Fruit fly (Drosophila melanogaster): ENCODE data around the gene CG17364.

Gene CG17364

DNA sequence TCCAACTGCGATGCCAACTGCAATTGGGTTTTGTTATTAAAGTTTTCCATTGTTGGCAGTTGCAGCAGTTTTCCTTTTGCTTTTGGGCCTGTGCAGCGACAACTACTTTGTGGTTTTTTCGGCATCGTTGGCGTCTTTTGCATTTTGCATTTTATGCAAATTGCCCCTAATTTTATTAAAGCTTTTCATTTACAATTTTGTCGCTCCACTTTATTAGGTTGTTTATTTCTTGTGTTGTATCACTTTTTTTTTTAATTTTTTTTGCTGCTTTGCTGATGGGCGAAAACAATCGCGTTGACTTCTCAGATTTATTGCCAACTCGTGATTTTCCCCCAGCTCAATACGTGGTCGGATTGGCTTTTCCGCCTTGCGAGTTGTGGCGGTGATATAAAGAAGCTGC is 35.4 kb downstream of the CG17364 start:
- no peak for TF ChIP-seq noc (tag; optimal IDR thresholded peaks at IDR 0.05)

DNA sequence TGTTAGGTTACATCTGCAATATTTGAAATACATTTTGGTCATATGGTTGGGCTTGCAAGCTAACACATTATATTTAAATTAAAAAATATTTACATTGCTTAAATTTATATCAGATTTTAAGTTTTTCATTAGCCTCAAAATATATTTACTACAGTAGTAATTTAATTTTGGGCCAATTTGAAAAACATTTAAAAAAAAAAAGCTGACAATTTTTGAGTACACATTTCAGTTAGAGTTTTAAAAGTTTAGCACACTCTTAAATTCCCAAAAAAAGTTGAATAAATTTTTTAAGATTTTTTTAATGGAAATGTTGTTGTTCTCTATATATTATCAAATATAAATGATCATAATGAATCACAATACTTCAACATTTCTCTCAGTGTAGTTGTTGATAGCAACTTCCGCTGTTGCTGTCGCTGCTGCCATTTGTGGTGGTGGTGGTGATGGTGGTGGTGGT is 36.0 kb downstream of the CG17364 start:
- peak; percentile 54 for TF ChIP-seq noc (tag; optimal IDR thresholded peaks at IDR 0.05)

DNA sequence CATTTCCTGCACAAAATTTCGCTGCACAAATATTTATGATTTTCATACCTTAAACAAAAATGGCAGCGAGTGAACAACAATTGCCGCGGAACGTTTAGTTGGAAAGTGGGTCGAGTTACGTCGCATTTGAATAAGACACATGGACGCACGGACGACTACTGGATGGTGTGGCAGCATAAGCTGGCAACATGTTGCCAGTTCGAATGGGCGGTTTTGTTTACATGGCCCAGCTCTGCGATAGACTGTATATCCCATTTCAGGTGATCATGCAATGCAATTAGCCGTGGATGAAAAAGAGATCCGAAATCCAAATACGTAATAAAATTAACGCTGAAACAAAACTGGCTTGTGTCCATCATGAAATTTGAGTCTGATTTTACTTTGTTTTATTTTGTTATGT is 36.5 kb downstream of the CG17364 start:
- no peak for TF ChIP-seq noc (tag; optimal IDR thresholded peaks at IDR 0.05)

DNA sequence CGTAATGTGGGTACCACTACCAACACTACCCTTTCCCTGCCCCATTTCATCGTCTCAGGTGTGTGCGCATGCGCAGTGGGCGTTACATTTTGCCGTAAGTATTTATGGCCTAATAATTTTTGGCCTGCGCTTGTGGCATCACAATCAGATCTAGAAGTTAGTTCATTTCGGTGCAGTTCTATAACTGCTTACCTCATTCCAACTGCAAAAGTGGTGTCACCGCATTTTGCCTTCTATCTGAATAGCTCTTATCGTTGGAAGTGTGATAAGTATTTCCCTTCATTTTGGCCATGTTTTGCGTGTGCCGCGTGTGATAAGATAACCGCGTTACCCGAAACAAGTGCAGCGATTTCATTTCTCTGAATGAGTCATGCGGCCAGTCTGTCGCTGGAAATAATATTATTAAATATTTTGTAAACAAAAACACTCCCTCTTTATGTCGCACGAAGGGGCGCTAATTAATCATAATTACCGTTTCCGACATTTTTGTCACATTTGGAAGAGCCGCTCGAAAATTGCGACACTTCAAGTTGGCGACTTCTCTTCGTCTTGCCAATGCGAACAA is 40.6 kb downstream of the CG17364 start:
- no peak for TF ChIP-seq noc (tag; optimal IDR thresholded peaks at IDR 0.05)

DNA sequence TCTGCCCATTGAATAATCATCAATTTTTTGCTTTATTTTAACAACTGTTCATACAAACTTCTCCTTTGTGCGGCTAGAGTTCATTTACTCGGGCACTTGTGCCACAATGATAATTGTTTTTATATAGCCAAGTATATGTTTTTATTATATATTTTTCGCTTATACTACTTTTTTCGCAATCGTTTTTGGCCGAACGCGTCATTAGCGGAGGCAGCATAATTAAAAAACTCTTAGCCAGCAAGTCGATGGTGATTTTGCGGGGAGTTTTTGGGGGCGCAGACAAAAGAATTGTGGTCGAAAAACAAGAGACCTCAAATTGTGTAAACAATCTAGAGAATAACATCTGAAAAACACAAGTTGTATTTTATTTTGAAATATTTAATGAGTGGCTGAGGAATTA is 41.6 kb downstream of the CG17364 start:
- no peak for TF ChIP-seq noc (tag; optimal IDR thresholded peaks at IDR 0.05)

DNA sequence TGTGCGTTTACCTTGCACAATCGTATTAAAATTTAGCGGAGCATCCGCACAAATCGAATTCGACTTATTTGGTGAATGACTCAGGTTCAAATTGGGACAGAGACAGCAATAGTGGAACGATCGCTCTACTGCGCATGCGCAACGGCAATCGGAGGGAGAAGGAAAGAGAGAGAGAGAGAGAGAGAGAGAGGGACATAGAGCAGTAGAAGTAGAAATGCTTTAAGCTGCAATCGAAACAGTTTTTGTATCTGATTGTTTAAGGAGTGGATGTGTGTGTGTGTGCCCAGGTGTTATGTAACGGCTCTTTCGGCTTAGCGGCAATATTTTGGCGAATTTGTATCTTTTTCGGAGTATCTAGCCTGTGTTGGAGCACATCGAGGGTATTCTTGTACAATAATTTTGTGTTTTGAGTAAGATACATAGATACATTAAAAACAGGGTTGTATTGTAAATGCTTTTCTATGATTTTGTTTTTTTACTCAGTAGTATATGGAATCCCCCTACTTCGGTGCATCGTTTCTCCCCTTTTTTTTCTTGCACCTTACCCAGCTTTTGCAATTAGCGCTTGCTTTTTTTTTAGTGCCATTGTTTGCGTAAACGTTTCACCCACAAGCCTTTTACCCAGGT is 43.6 kb downstream of the CG17364 start:
- TF ChIP-seq noc (tag; optimal IDR thresholded peaks at IDR 0.05) = no peak

DNA sequence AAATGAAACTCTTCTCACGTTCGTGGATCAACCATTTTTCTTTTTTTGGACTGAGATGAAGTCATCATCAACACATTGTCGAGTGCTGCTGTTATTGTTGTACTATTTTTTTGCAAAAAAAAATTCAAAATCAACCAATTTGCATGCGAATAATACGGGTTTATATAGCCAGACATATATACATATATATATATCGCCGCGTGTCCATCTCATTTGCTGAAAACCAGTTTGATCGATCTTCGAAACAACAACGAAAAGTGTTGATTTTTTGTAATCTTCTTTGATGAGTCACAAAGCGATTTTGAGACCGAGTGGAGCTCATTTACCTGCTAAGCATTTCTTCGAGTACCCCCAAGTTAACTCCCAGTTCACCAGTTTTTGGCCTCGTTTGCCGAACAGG is 47.2 kb downstream of the CG17364 start:
- TF ChIP-seq noc (tag; optimal IDR thresholded peaks at IDR 0.05) = no peak

DNA sequence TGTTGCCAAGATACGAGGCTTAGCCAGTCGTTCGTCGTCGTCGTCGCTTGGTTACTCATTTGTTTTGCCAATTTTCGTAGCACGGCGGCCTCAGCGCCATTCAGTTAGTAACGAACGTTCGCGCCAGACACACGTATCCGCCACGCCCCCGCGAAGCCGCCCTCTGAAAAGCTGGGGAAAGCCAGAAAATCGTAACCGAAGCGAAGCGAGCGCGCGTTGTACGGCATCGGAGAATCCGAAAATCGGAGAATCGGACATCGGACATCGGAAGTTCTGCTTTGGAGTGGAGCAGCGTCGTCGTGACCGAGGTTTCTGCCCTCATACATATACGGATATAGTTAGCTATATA is 54.1 kb downstream of the CG17364 start, which contains the start of gene CG32137:
TSS of gene CG32137 (plus strand) at position 100 of the 349 bp plus-strand sequence.
- TF ChIP-seq noc (tag; optimal IDR thresholded peaks at IDR 0.05) = no peak

DNA sequence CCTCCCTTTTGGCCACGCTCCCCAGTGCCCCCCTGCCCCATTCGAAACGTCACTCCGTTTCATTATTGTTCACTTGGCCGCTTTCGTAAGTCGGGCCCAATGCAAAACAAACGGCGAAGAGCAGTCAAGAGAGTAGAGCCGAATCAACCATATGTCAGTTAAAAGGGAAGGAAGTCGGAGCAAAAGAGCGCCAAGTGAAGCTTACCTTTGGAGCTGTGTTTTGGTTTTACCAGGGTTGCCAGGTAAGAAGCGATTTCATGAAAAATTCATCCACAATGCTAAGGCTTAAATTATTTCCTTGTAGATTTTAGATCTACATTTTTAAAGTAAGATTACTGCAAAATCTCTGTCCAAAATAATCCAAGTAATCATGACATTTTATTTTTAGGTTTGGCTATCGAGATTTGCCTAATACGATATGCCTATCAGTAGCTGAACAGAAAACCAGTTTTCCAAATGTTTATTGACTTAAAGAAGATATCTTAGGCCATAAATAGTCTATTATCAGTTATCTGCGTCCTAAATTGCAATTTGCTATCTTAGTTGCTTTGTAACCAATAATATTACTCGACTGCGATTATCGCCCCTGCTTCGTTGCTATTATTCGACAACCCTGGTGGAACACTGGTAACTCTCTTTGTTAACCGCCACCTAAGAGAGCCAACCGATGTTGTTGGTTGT is 54.6 kb downstream of the CG17364 start:
- TF ChIP-seq noc (tag; optimal IDR thresholded peaks at IDR 0.05) = peak; percentile 92

DNA sequence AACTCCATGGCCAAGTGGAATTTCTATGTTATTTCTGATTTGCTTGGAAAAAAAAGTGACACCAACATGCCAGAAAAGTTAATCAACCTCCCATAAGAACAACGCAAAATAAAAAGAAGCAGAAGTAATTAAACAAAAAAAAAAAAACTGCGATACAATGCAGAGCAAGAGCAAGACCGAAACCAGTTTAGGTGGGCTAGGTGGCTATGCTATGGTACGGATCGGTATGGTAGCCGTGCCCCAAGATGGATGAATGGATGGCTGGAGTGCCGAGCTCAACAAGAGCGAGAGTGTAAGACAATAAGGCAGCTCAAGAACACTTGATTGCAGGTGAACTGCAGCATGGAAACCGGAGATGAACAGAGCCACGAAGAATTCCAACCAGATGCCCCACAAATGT is 56.4 kb downstream of the CG17364 start:
- no peak for TF ChIP-seq noc (tag; optimal IDR thresholded peaks at IDR 0.05)

DNA sequence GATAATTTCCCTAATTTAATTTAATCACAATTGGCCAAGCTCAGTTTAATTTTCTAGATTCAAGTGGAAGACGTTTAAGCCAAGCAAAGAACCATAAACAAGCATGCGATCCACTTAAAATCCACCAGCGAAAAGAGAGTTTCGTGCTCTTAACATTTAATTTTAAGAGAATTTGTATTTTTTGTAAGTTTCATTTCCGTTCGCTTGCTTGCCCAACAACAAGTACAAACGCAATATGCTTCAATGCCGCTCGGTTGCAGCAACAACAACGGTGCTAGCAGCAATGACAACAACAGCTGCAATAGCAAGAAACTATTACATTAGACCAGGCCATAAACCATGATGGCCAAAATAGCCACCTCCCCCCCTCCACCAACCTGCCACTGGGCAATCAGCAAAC is 58.3 kb downstream of the CG17364 start:
- TF ChIP-seq noc (tag; optimal IDR thresholded peaks at IDR 0.05) = no peak

DNA sequence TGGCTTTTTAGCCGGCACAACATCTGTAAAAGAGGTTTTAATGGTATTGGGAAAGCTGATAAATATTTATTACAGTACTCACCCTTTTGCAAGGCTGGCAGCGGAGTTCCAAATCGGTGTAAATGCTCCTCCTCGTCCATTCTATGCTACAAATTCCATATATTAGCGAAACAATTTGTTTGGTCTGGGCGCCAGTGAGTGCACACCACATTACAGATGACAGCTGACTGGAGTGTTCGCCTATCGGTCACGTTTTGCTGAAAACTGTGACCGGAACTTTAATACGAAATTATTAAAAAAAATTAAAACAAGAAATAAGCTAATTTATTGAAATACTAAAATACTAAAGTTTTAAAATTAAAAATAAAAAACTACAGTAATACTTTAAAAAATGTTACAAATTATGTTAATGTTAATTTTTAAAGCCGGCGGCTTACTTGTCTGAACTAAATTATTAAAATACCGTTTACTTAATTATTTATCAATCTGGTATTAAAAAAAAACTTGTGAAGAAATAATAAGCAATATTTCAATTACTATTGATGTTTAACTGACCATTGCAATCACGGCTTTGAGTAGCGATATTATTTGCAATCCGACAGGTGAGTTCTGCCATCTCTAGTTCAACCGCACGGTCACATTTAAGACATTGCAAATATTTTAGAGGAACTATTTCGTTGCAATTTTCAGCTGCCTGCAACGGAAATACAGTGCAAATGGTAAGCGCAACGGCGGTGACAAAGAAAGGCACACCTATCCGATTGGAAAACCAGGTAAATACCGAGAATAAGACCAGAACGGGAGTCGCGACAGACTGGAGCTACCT is 64.2 kb downstream of the CG17364 start, which contains the start of the genes CG8833 and DCTN1-p150:
TSS of gene CG8833 (minus strand) at position 232 of the 826 bp plus-strand sequence.
TSS of gene DCTN1-p150 (plus strand) at position 619 of the 826 bp plus-strand sequence.
- TF ChIP-seq noc (tag; optimal IDR thresholded peaks at IDR 0.05) = no peak
